Fruit fly (Drosophila melanogaster): ENCODE measurements around the gene rdgA.

The rdgA gene

dm6 chrX:9041789-9042456, 135.1 kb downstream of the rdgA start (continued):
- TF ChIP-seq trem (tag; optimal IDR thresholded peaks at IDR 0.05) (no peak), sqz (GFP tag; optimal IDR thresholded peaks at IDR 0.05) (no peak), NFAT (GFP tag; IDR thresholded peaks at IDR 0.05) (no peak), da (GFP tag; optimal IDR thresholded peaks at IDR 0.05) (no peak), Dref (GFP tag; IDR thresholded peaks at IDR 0.05) (no peak), E2f1 (GFP tag; IDR thresholded peaks at IDR 0.05) (no peak), CG11695 (GFP tag; IDR thresholded peaks at IDR 0.05) (peak; percentile 57; the same call in 2 of the 3 replicates), CG11093 (GFP tag; IDR thresholded peaks at IDR 0.05) (peak; percentile 61; the same call in 2 of the 3 replicates), gsb-n (tag; optimal IDR thresholded peaks at IDR 0.05) (peak; percentile 46), sob (GFP tag; IDR thresholded peaks at IDR 0.05) (no peak), bab2 (GFP tag; optimal IDR thresholded peaks at IDR 0.05) (peak; percentile 60), NC2α (GFP tag; optimal IDR thresholded peaks at IDR 0.05) (peak; percentile 16), sd (tag; optimal IDR thresholded peaks at IDR 0.05) (no peak), CG12155 (GFP tag; optimal IDR thresholded peaks at IDR 0.05) (no peak), CG14014 (GFP tag; IDR thresholded peaks at IDR 0.05) (no peak; the same call in 1 of the 2 replicates), Mad (GFP tag; optimal IDR thresholded peaks at IDR 0.05) (no peak), cwo (GFP tag; optimal IDR thresholded peaks at IDR 0.05) (peak; percentile 26), Side (GFP tag; optimal IDR thresholded peaks at IDR 0.05) (no peak), sug (tag; optimal IDR thresholded peaks at IDR 0.05) (no peak), CG2120 (GFP tag; optimal IDR thresholded peaks at IDR 0.05) (no peak), CG9609 (GFP tag; optimal IDR thresholded peaks at IDR 0.05) (no peak), CG7271 (tag; optimal IDR thresholded peaks at IDR 0.05) (no peak), CG3838 (GFP tag; optimal IDR thresholded peaks at IDR 0.05) (no peak), dmrt11E (tag; optimal IDR thresholded peaks at IDR 0.05) (peak; percentile 63), Hmx (GFP tag; optimal IDR thresholded peaks at IDR 0.05) (no peak), CG3407 (GFP tag; optimal IDR thresholded peaks at IDR 0.05) (peak; percentile 44), sens-2 (GFP tag; IDR thresholded peaks at IDR 0.05) (no peak), eyg (GFP tag; optimal IDR thresholded peaks at IDR 0.05) (no peak), CG7963 (GFP tag; IDR thresholded peaks at IDR 0.05; ENCODE audit: partially characterized antibody) (no peak), CG17328 (GFP tag; IDR thresholded peaks at IDR 0.05) (peak; percentile 37; the same call in 1 of the 2 replicates), Dp (GFP tag; optimal IDR thresholded peaks at IDR 0.05) (no peak), caup (GFP tag; optimal IDR thresholded peaks at IDR 0.05; ENCODE audit: severe bottlenecking) (no peak), Vsx1 (GFP tag; optimal IDR thresholded peaks at IDR 0.05) (peak; percentile 41), Bgb (GFP tag; IDR thresholded peaks at IDR 0.05; ENCODE audit: partially characterized antibody) (no peak), CG31441 (GFP tag; IDR thresholded peaks at IDR 0.05) (peak; percentile 48; the same call in 1 of the 2 replicates), vnd (GFP tag; IDR thresholded peaks at IDR 0.05; ENCODE audit: partially characterized antibody) (no peak), ken (GFP tag; IDR thresholded peaks at IDR 0.05) (peak; percentile 43; the same call in 1 of the 3 replicates), sima (GFP tag; optimal IDR thresholded peaks at IDR 0.05) (no peak), sr (GFP tag; IDR thresholded peaks at IDR 0.05) (no peak; the same call in 2 of the 3 replicates), ase (GFP tag; IDR thresholded peaks at IDR 0.05) (no peak), Antp (GFP tag; optimal IDR thresholded peaks at IDR 0.05) (peak; percentile 42), CG14667 (GFP tag; IDR thresholded peaks at IDR 0.05) (no peak), CG15269 (tag; optimal IDR thresholded peaks at IDR 0.05) (peak; percentile 47), tup (GFP tag; optimal IDR thresholded peaks at IDR 0.05) (no peak), CG11560 (tag; IDR thresholded peaks at IDR 0.05) (no peak), toy (GFP tag; IDR thresholded peaks at IDR 0.05) (no peak), Xbp1 (GFP tag; optimal IDR thresholded peaks at IDR 0.05) (peak; percentile 49), Ssrp (tag; optimal IDR thresholded peaks at IDR 0.05) (peak; percentile 58), Sox100B (GFP tag; optimal IDR thresholded peaks at IDR 0.05) (peak; percentile 76), scrt (GFP tag; optimal IDR thresholded peaks at IDR 0.05) (no peak)

All from whole organism, embryonic.